Worm (Caenorhabditis elegans): ENCODE data around the gene acdh-13.

The acdh-13 gene

ce11 chrIV:8534997-8535414, 36.4 kb upstream of the acdh-13 start (continued):
- TF ChIP-seq C04F5.9 (tag; optimal IDR thresholded peaks at IDR 0.05) (no peak), nhr-20 (tag; optimal IDR thresholded peaks at IDR 0.05) (peak; percentile 92), grh-1 (GFP tag; IDR thresholded peaks at IDR 0.05) (0 out of 2 replicates have a peak, but pooled peaks have one; percentile 14), efl-3 (GFP tag; optimal IDR thresholded peaks at IDR 0.05) (no peak), nhr-12 (tag; optimal IDR thresholded peaks at IDR 0.05) (no peak), mdl-1 (tag; optimal IDR thresholded peaks at IDR 0.05) (peak; percentile 36 to 93), lsy-2 (tag; optimal IDR thresholded peaks at IDR 0.05) (peak; percentile 56 to 57), fkh-4 (tag; optimal IDR thresholded peaks at IDR 0.05; ENCODE audit: borderline replicate concordance) (no peak), ceh-82 (tag; optimal IDR thresholded peaks at IDR 0.05) (no peak), blmp-1 (tag; optimal IDR thresholded peaks at IDR 0.05) (peak; percentile 55), tbx-2 (tag; optimal IDR thresholded peaks at IDR 0.05) (peak; percentile 66), ama-1 (optimal IDR thresholded peaks at IDR 0.05) (peak; percentile 18), swsn-7 (tag; optimal IDR thresholded peaks at IDR 0.05) (peak; percentile 10), dpl-1 (GFP tag; optimal IDR thresholded peaks at IDR 0.05) (peak in 1 of 3 experiments; percentile 8), mep-1 (tag; optimal IDR thresholded peaks at IDR 0.05) (peak; percentile 30)

ce11 chrIV:8534189-8534588, 35.6 kb upstream of the acdh-13 start:
- TF ChIP-seq elt-2 (tag; optimal IDR thresholded peaks at IDR 0.05), result no peak
- TF ChIP-seq nhr-85 (tag), result peak; percentile 23

- no peak for TF ChIP-seq ama-1 (optimal IDR thresholded peaks at IDR 0.05)
- no peak for TF ChIP-seq egl-27 (tag; optimal IDR thresholded peaks at IDR 0.05)
- TF ChIP-seq blmp-1 (tag; optimal IDR thresholded peaks at IDR 0.05), result peak; percentile 30
- TF ChIP-seq elt-2 (tag; optimal IDR thresholded peaks at IDR 0.05), result peak; percentile 81
- peak in 1 of 2 experiments; percentile 14 for TF ChIP-seq lin-35 (GFP tag; optimal IDR thresholded peaks at IDR 0.05)
These were observed 34.2 kb upstream of the acdh-13 start for ce11 chrIV:8532796-8533195.

ce11 chrIV:8532024-8532423, 33.4 kb upstream of the acdh-13 start:
- TF ChIP-seq nhr-19 (GFP tag; conservative IDR thresholded peaks at IDR 0.05) (0 out of 2 replicates have a peak, but pooled peaks have one; percentile 9), nhr-71 (tag; optimal IDR thresholded peaks at IDR 0.05) (peak; percentile 8), lin-35 (GFP tag; optimal IDR thresholded peaks at IDR 0.05) (peak in 1 of 2 experiments; percentile 36), nhr-20 (tag; optimal IDR thresholded peaks at IDR 0.05) (peak; percentile 18), elt-2 (tag; optimal IDR thresholded peaks at IDR 0.05) (peak; percentile 76), sox-4 (tag; optimal IDR thresholded peaks at IDR 0.05) (no peak), blmp-1 (tag; optimal IDR thresholded peaks at IDR 0.05) (peak; percentile 54), unc-30 (tag; optimal IDR thresholded peaks at IDR 0.05) (no peak)

- TF ChIP-seq blmp-1 (tag; optimal IDR thresholded peaks at IDR 0.05) (peak; percentile 91), ces-1 (GFP tag; optimal IDR thresholded peaks at IDR 0.05) (no peak), isw-1 (GFP tag; IDR thresholded peaks at IDR 0.05) (no peak), grh-1 (GFP tag; IDR thresholded peaks at IDR 0.05) (no peak), pax-3 (tag; optimal IDR thresholded peaks at IDR 0.05) (no peak), lin-39 (tag; optimal IDR thresholded peaks at IDR 0.05) (no peak), fkh-4 (tag; optimal IDR thresholded peaks at IDR 0.05; ENCODE audit: borderline replicate concordance) (no peak), tbx-2 (tag; optimal IDR thresholded peaks at IDR 0.05) (peak; percentile 65), lin-14 (GFP tag; optimal IDR thresholded peaks at IDR 0.05) (peak; percentile 81), unc-98 (GFP tag; IDR thresholded peaks at IDR 0.05) (no peak), dpl-1 (GFP tag; optimal IDR thresholded peaks at IDR 0.05) (peak in 1 of 3 experiments; percentile 4), snu-23 (GFP tag; optimal IDR thresholded peaks at IDR 0.05) (peak; percentile 54), lin-13 (GFP tag; optimal IDR thresholded peaks at IDR 0.05) (peak; percentile 51), xbp-1 (tag; optimal IDR thresholded peaks at IDR 0.05) (peak; percentile 33), aly-2 (tag; optimal IDR thresholded peaks at IDR 0.05) (no peak), nhr-76 (tag; optimal IDR thresholded peaks at IDR 0.05) (no peak), ztf-11 (tag; optimal IDR thresholded peaks at IDR 0.05) (no peak), unc-30 (tag; optimal IDR thresholded peaks at IDR 0.05) (no peak), elt-3 (tag; optimal IDR thresholded peaks at IDR 0.05) (peak in 5 of 6 experiments; percentile 1 to 95 (median 28)), nhr-19 (GFP tag; conservative IDR thresholded peaks at IDR 0.05) (peak; percentile 51), lir-3 (tag; optimal IDR thresholded peaks at IDR 0.05; ENCODE audit: poor library complexity) (no peak), F16B12.6 (tag; optimal IDR thresholded peaks at IDR 0.05) (no peak), unc-86 (tag; optimal IDR thresholded peaks at IDR 0.05) (no peak), mab-9 (GFP tag; IDR thresholded peaks at IDR 0.05) (no peak), nhr-20 (tag; optimal IDR thresholded peaks at IDR 0.05) (peak; percentile 87)
These were observed 31.7 kb upstream of the acdh-13 start for ce11 chrIV:8530042-8531027.

All from whole organism, L1 larva.